Fruit fly (Drosophila melanogaster): ENCODE measurements around the gene eIF1A.
A peak's percentile ranks its signal among the peaks of the same experiment; 100 is the strongest.

eIF1A gene

DNA sequence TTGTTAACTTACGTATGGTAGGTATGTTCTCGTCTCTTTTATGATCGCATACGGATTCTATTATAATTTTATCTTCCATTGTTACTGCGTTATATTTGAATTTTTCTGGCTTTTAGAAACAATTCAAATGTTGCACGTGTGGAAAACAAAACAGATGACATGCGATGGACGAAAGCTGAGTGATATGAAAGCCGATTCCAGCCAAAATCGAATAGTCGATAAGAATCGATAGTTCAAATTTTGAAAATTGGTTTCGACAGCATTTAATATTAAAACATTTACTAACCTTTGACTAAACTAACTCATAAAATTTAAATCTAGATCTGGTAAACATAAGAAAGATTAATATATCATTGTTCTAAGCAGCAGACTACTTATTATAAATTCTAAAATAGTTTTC, 27.1 kb downstream of the eIF1A start, which contains the start of gene Polr1E:
Gene Polr1E (minus strand): TSS at position 160 of the 400 bp plus-strand sequence.
- TF ChIP-seq CG6254 (GFP tag; optimal IDR thresholded peaks at IDR 0.05) (no peak), run (tag; optimal IDR thresholded peaks at IDR 0.05) (no peak), CG14860 (GFP tag; IDR thresholded peaks at IDR 0.05; ENCODE audit: partially characterized antibody) (peak; percentile 62; the same call in 2 of the 3 replicates), bowl (GFP tag; IDR thresholded peaks at IDR 0.05) (no peak), BEAF-32 (GFP tag; optimal IDR thresholded peaks at IDR 0.05) (peak; percentile 60), CG2712 (tag; optimal IDR thresholded peaks at IDR 0.05) (peak; percentile 20), CG4424 (GFP tag; optimal IDR thresholded peaks at IDR 0.05) (no peak), CG12155 (GFP tag; optimal IDR thresholded peaks at IDR 0.05) (no peak), CG8359 (GFP tag; optimal IDR thresholded peaks at IDR 0.05; ENCODE audit: borderline replicate concordance) (no peak), disco-r (GFP tag; optimal IDR thresholded peaks at IDR 0.05) (no peak), wdn (GFP tag; IDR thresholded peaks at IDR 0.05) (no peak), gro (GFP tag; optimal IDR thresholded peaks at IDR 0.05) (peak; percentile 57), CG11085 (GFP tag; IDR thresholded peaks at IDR 0.05) (no peak), Sry-β (GFP tag; optimal IDR thresholded peaks at IDR 0.05) (no peak), CG7839 (tag; optimal IDR thresholded peaks at IDR 0.05) (no peak), corto (GFP tag; optimal IDR thresholded peaks at IDR 0.05) (no peak), nmo (GFP tag; optimal IDR thresholded peaks at IDR 0.05) (peak; percentile 39), lilli (GFP tag; optimal IDR thresholded peaks at IDR 0.05) (peak; percentile 11), fd102C (GFP tag; optimal IDR thresholded peaks at IDR 0.05) (no peak), HmgD (GFP tag; optimal IDR thresholded peaks at IDR 0.05) (peak; percentile 36), BtbVII (GFP tag; optimal IDR thresholded peaks at IDR 0.05) (no peak), bcd (GFP tag; optimal IDR thresholded peaks at IDR 0.05) (no peak), sisA (GFP tag; IDR thresholded peaks at IDR 0.05) (no peak), trh (GFP tag; optimal IDR thresholded peaks at IDR 0.05) (no peak), CG13287 (GFP tag; IDR thresholded peaks at IDR 0.05; ENCODE audit: partially characterized antibody) (peak; percentile 79), CG3726 (GFP tag; IDR thresholded peaks at IDR 0.05) (no peak), CG11398 (GFP tag; optimal IDR thresholded peaks at IDR 0.05) (no peak), unc-4 (GFP tag; IDR thresholded peaks at IDR 0.05; ENCODE audit: partially characterized antibody) (peak; percentile 62), ase (GFP tag; IDR thresholded peaks at IDR 0.05) (no peak), ranshi (GFP tag; IDR thresholded peaks at IDR 0.05) (no peak), kay (GFP tag; optimal IDR thresholded peaks at IDR 0.05) (no peak), CG10267 (tag; optimal IDR thresholded peaks at IDR 0.05) (peak; percentile 44), sens (GFP tag) (peak; percentile 70), CG18619 (GFP tag; optimal IDR thresholded peaks at IDR 0.05) (no peak), Sox100B (GFP tag; optimal IDR thresholded peaks at IDR 0.05) (no peak), stwl (tag; optimal IDR thresholded peaks at IDR 0.05) (peak; percentile 99), CG11504 (tag; optimal IDR thresholded peaks at IDR 0.05) (peak; percentile 70), CG11560 (tag; IDR thresholded peaks at IDR 0.05) (peak; percentile 100), cas (GFP tag; IDR thresholded peaks at IDR 0.05) (no peak), CG10431 (GFP tag; optimal IDR thresholded peaks at IDR 0.05) (no peak), MTF-1 (GFP tag; optimal IDR thresholded peaks at IDR 0.05; ENCODE audit: borderline replicate concordance) (no peak), CG16863 (GFP tag; optimal IDR thresholded peaks at IDR 0.05) (no peak), ci (GFP tag; IDR thresholded peaks at IDR 0.05) (0 out of 3 replicates have a peak, but pooled peaks have one; percentile 7), Sry-δ (GFP tag; optimal IDR thresholded peaks at IDR 0.05) (peak; percentile 59), HmgZ (tag; optimal IDR thresholded peaks at IDR 0.05) (peak; percentile 41), CoRest (tag; optimal IDR thresholded peaks at IDR 0.05) (peak; percentile 60), Bgb (GFP tag; IDR thresholded peaks at IDR 0.05; ENCODE audit: partially characterized antibody) (peak; percentile 80), CG2129 (GFP tag; IDR thresholded peaks at IDR 0.05; ENCODE audit: partially characterized antibody) (peak; percentile 20; the same call in 1 of the 2 replicates), CG34224 (GFP tag; IDR thresholded peaks at IDR 0.05; ENCODE audit: partially characterized antibody) (peak; percentile 56; the same call in 2 of the 3 replicates), HLH54F (GFP tag; optimal IDR thresholded peaks at IDR 0.05) (no peak)
